Fruit fly (Drosophila melanogaster) whole organism, embryonic: ENCODE data around the gene CG12607.
A peak's percentile ranks its signal among the peaks of the same experiment; 100 is the strongest.

Source experiments
- Adf1 ChIP-seq: fragments of 200-800 bp; sonication (Bioruptor generic); IDR thresholded peaks from 2 replicates; pipeline ENCODE4 v1.3.6; 2022; ENCODE audit warnings: missing biosample characterization, missing genetic modification characterization
- Atf3 ChIP-seq: fragments of 200-800 bp; sonication (Bioruptor generic); optimal IDR thresholded peaks from 3 replicates; lab custom pipeline; 2016; ENCODE audit warnings: missing biosample characterization, missing genetic modification characterization
- CG10274 ChIP-seq: fragments of 200-800 bp; sonication (Bioruptor generic); optimal IDR thresholded peaks from 3 replicates; lab custom pipeline; 2017; ENCODE audit warnings: missing biosample characterization, mild to moderate bottlenecking, missing genetic modification characterization
- CG10654 ChIP-seq: fragments of 200-800 bp; sonication (Bioruptor generic); optimal IDR thresholded peaks from 2 replicates; lab custom pipeline; 2016; ENCODE audit warnings: missing biosample characterization, missing genetic modification characterization
- CG11085 ChIP-seq: fragments of 200-800 bp; sonication (Bioruptor generic); IDR thresholded peaks from 2 replicates; pipeline ENCODE4 v1.3.6; 2022; ENCODE audit warnings: missing biosample characterization, missing genetic modification characterization
- CG1233 ChIP-seq: fragments of 200-800 bp; sonication (Bioruptor generic); optimal IDR thresholded peaks from 4 replicates; lab custom pipeline; 2018; ENCODE audit warnings: missing biosample characterization, mild to moderate bottlenecking, missing genetic modification characterization
- CG13287 ChIP-seq: fragments of 200-800 bp; sonication (Bioruptor generic); IDR thresholded peaks from 2 replicates; pipeline ENCODE4 v1.3.6; 2022; ENCODE audit warnings: missing biosample characterization, missing genetic modification characterization; ENCODE audit not compliant: partially characterized antibody
- CG14014 ChIP-seq: fragments of 200-800 bp; sonication (Bioruptor generic); IDR thresholded peaks from 2 replicates; pipeline ENCODE4 v1.3.6; 2022; ENCODE audit warnings: missing biosample characterization, missing genetic modification characterization
- CG15269 ChIP-seq: fragments of 200-800 bp; sonication (Bioruptor generic); optimal IDR thresholded peaks from 2 replicates; lab custom pipeline; 2018; ENCODE audit warnings: missing biosample characterization, mild to moderate bottlenecking, missing genetic modification characterization, moderate library complexity
- CG15479 ChIP-seq: fragments of 200-800 bp; sonication (Bioruptor generic); optimal IDR thresholded peaks from 3 replicates; lab custom pipeline; 2019; ENCODE audit warnings: missing biosample characterization, mild to moderate bottlenecking, missing genetic modification characterization, moderate library complexity
- CG18262 ChIP-seq: fragments of 200-800 bp; optimal IDR thresholded peaks from 3 replicates; lab custom pipeline; 2019; ENCODE audit warnings: missing biosample characterization, mild to moderate bottlenecking, missing genetic modification characterization, moderate library complexity
- CG2120 ChIP-seq: fragments of 200-800 bp; sonication (Bioruptor generic); optimal IDR thresholded peaks from 3 replicates; lab custom pipeline; 2016; ENCODE audit warnings: missing biosample characterization, missing genetic modification characterization
- CG32772 ChIP-seq: fragments of 200-800 bp; sonication (Bioruptor generic); IDR thresholded peaks from 2 replicates; pipeline ENCODE4 v1.3.6; 2022; ENCODE audit warnings: missing biosample characterization, missing genetic modification characterization
- CG33213 ChIP-seq: fragments of 200-800 bp; sonication (Bioruptor generic); optimal IDR thresholded peaks from 3 replicates; lab custom pipeline; 2016; ENCODE audit warnings: missing biosample characterization, missing genetic modification characterization
- CG5180 ChIP-seq: fragments of 200-800 bp; sonication (Bioruptor generic); optimal IDR thresholded peaks from 3 replicates; lab custom pipeline; 2017; ENCODE audit warnings: missing biosample characterization, missing genetic modification characterization, mild to moderate bottlenecking, moderate library complexity, missing genetic modification reagents
- CG6689 ChIP-seq: fragments of 200-800 bp; sonication (Bioruptor generic); IDR thresholded peaks from 2 replicates; pipeline ENCODE4 v1.3.6; 2022; ENCODE audit warnings: missing biosample characterization, missing genetic modification characterization
- CG7556 ChIP-seq: fragments of 200-800 bp; sonication (Bioruptor generic); optimal IDR thresholded peaks from 2 replicates; lab custom pipeline; 2017; ENCODE audit warnings: missing biosample characterization, mild to moderate bottlenecking, missing genetic modification characterization
- CG7786 ChIP-seq: fragments of 200-800 bp; sonication (Bioruptor generic); optimal IDR thresholded peaks from 2 replicates; lab custom pipeline; 2016; ENCODE audit warnings: missing biosample characterization, missing genetic modification characterization
- CG8290 ChIP-seq, 3 experiments: fragments of 200-800 bp; sonication (Bioruptor generic); optimal IDR thresholded peaks; 2 replicates each; lab custom pipeline; 2016 to 2019; ENCODE audit warnings: missing biosample characterization in 3 of 3, missing genetic modification characterization in 3 of 3, mild to moderate bottlenecking in 2 of 3, moderate library complexity in 1 of 3
- CG8359 ChIP-seq: fragments of 200-800 bp; sonication (Bioruptor generic); optimal IDR thresholded peaks from 2 replicates; lab custom pipeline; 2017; ENCODE audit warnings: missing biosample characterization, mild to moderate bottlenecking, missing genetic modification characterization, borderline replicate concordance
- CG8924 ChIP-seq: fragments of 200-800 bp; optimal IDR thresholded peaks from 3 replicates; lab custom pipeline; 2019; ENCODE audit warnings: missing biosample characterization, mild to moderate bottlenecking, missing genetic modification characterization, moderate library complexity
- CG8944 ChIP-seq: fragments of 200-800 bp; sonication (Bioruptor generic); optimal IDR thresholded peaks from 3 replicates; lab custom pipeline; 2016; ENCODE audit warnings: missing biosample characterization, missing genetic modification characterization
- CG9817 ChIP-seq: fragments of 200-800 bp; sonication (Bioruptor generic); optimal IDR thresholded peaks from 2 replicates; lab custom pipeline; 2018; ENCODE audit warnings: missing biosample characterization, mild to moderate bottlenecking, missing genetic modification characterization, moderate library complexity
- Eip74EF ChIP-seq, 2 experiments: fragments of 200-800 bp in 1 of 2; fragments of >200 bp in 1 of 2; sonication (Bioruptor generic) in 1 of 2; optimal IDR thresholded peaks; 2 replicates each; lab custom pipeline; 2017 to 2019; ENCODE audit warnings: missing biosample characterization in 2 of 2, missing genetic modification characterization in 2 of 2, mild to moderate bottlenecking in 1 of 2, moderate library complexity in 1 of 2
- HLHmδ ChIP-seq: fragments of 200-800 bp; sonication (Bioruptor generic); optimal IDR thresholded peaks from 2 replicates; lab custom pipeline; 2018; ENCODE audit warnings: missing biosample characterization, mild to moderate bottlenecking, missing genetic modification characterization, moderate library complexity
- MTF-1 ChIP-seq: fragments of 200-800 bp; sonication (Bioruptor generic); optimal IDR thresholded peaks from 2 replicates; lab custom pipeline; 2018; ENCODE audit warnings: missing biosample characterization, mild to moderate bottlenecking, missing genetic modification characterization, borderline replicate concordance
- Ssrp ChIP-seq: fragments of 200-800 bp; sonication (Bioruptor generic); optimal IDR thresholded peaks from 2 replicates; lab custom pipeline; 2018; ENCODE audit warnings: missing biosample characterization, mild to moderate bottlenecking, missing genetic modification characterization, moderate library complexity
- Trl ChIP-seq, 3 experiments: fragments of >200 bp in 2 of 3; fragments of 200-800 bp in 1 of 3; sonication (Bioruptor generic) in 1 of 3; optimal IDR thresholded peaks; 2 replicates in 1 of 3; 3 replicates in 2 of 3; lab custom pipeline; 2016 to 2017; ENCODE audit warnings: missing biosample characterization in 1 of 3, missing genetic modification characterization in 1 of 3
- Vsx1 ChIP-seq: fragments of 200-800 bp; sonication (Bioruptor generic); optimal IDR thresholded peaks from 2 replicates; lab custom pipeline; 2017; ENCODE audit warnings: missing biosample characterization, mild to moderate bottlenecking, missing genetic modification characterization, missing genetic modification reagents
- ap ChIP-seq: fragments of 200-800 bp; sonication (Bioruptor generic); IDR thresholded peaks from 2 replicates; pipeline ENCODE4 v1.3.6; 2022; ENCODE audit warnings: missing biosample characterization, missing genetic modification characterization
- ato ChIP-seq: fragments of 200-800 bp; sonication (Bioruptor generic); IDR thresholded peaks from 2 replicates; pipeline ENCODE4 v1.3.6; 2022; ENCODE audit warnings: missing biosample characterization, missing genetic modification characterization; ENCODE audit not compliant: partially characterized antibody
- bab2 ChIP-seq: fragments of 200-800 bp; sonication (Bioruptor generic); optimal IDR thresholded peaks from 2 replicates; lab custom pipeline; 2016; ENCODE audit warnings: missing biosample characterization, missing genetic modification characterization
- cato ChIP-seq: fragments of 200-800 bp; sonication (Bioruptor generic); optimal IDR thresholded peaks from 2 replicates; lab custom pipeline; 2016; ENCODE audit warnings: missing biosample characterization, missing genetic modification characterization, borderline replicate concordance
- gsb-n ChIP-seq: fragments of 200-800 bp; sonication (Bioruptor generic); optimal IDR thresholded peaks from 3 replicates; lab custom pipeline; 2018; ENCODE audit warnings: missing biosample characterization, mild to moderate bottlenecking, missing genetic modification characterization
- hkb ChIP-seq, 2 experiments: fragments of 200-800 bp in 1 of 2; fragments of >200 bp in 1 of 2; sonication (Bioruptor generic) in 1 of 2; IDR thresholded peaks in 1 of 2; optimal IDR thresholded peaks in 1 of 2; 2 replicates each; pipeline versions ENCODE4 v1.3.6 to Lab custom; 2017 to 2022; ENCODE audit warnings: missing biosample characterization in 1 of 2, missing genetic modification characterization in 1 of 2
- inv ChIP-seq: fragments of 200-800 bp; sonication (Bioruptor generic); IDR thresholded peaks from 2 replicates; pipeline ENCODE4 v1.3.6; 2022; ENCODE audit warnings: missing biosample characterization, missing genetic modification characterization; ENCODE audit not compliant: partially characterized antibody
- nau ChIP-seq: fragments of 200-800 bp; sonication (Bioruptor generic); optimal IDR thresholded peaks from 3 replicates; lab custom pipeline; 2017; ENCODE audit warnings: missing biosample characterization, mild to moderate bottlenecking, missing genetic modification characterization, missing genetic modification reagents
- oc ChIP-seq: fragments of 200-800 bp; sonication (Bioruptor generic); optimal IDR thresholded peaks from 2 replicates; lab custom pipeline; 2018; ENCODE audit warnings: missing biosample characterization, mild to moderate bottlenecking, missing genetic modification characterization, moderate library complexity
- otp ChIP-seq: fragments of 200-800 bp; sonication (Bioruptor generic); IDR thresholded peaks from 3 replicates; pipeline ENCODE4, ENCODE4 v1.3.6; 2022; ENCODE audit warnings: missing biosample characterization, missing genetic modification characterization
- pnt ChIP-seq: fragments of 200-800 bp; sonication (Bioruptor generic); optimal IDR thresholded peaks from 3 replicates; lab custom pipeline; 2016; ENCODE audit warnings: missing biosample characterization, missing genetic modification characterization
- psq ChIP-seq: fragments of 200-800 bp; sonication (Bioruptor generic); optimal IDR thresholded peaks from 2 replicates; lab custom pipeline; 2017; ENCODE audit warnings: missing biosample characterization, missing genetic modification characterization
- ro ChIP-seq: fragments of 200-800 bp; sonication (Bioruptor generic); IDR thresholded peaks from 2 replicates; pipeline ENCODE4 v1.3.6; 2022; ENCODE audit warnings: missing biosample characterization, missing genetic modification characterization
- schlank ChIP-seq: fragments of 200-800 bp; sonication (Bioruptor generic); optimal IDR thresholded peaks from 2 replicates; lab custom pipeline; 2018; ENCODE audit warnings: missing biosample characterization, mild to moderate bottlenecking, missing genetic modification characterization
- slou ChIP-seq: fragments of 200-800 bp; sonication (Bioruptor generic); optimal IDR thresholded peaks from 3 replicates; lab custom pipeline; 2016; ENCODE audit warnings: missing biosample characterization, missing genetic modification characterization
- sr ChIP-seq: fragments of 200-800 bp; sonication (Bioruptor generic); IDR thresholded peaks from 3 replicates; pipeline ENCODE4 v1.3.6; 2022; ENCODE audit warnings: missing biosample characterization, missing genetic modification characterization
- sug ChIP-seq: fragments of 200-800 bp; optimal IDR thresholded peaks from 2 replicates; lab custom pipeline; 2019; ENCODE audit warnings: missing biosample characterization, mild to moderate bottlenecking, missing genetic modification characterization, moderate library complexity
- tin ChIP-seq: fragments of 200-800 bp; sonication (Bioruptor generic); optimal IDR thresholded peaks from 3 replicates; lab custom pipeline; 2016; ENCODE audit warnings: missing biosample characterization, missing genetic modification characterization
- trh ChIP-seq: fragments of 200-800 bp; sonication (Bioruptor generic); optimal IDR thresholded peaks from 2 replicates; lab custom pipeline; 2016; ENCODE audit warnings: missing biosample characterization, missing genetic modification characterization

The CG12607 gene

dm6 chr3L:4413800-4414446 is 32.5 kb upstream of the CG12607 start (continued):
- TF ChIP-seq Eip74EF (GFP tag; optimal IDR thresholded peaks at IDR 0.05; lab: Kevin White, UChicago) (no peak), CG2120 (peak; percentile 52), CG33213 (GFP tag; lab: Kevin White, UChicago) (no peak), CG8359 (GFP tag; lab: Kevin White, UChicago) (no peak), CG15479 (no peak), CG9817 (tag; lab: Kevin White, UChicago) (peak; percentile 32), sr (GFP tag; lab: Robert Waterston, UW) (no peak), CG10274 (no peak), CG13287 (GFP tag; lab: Robert Waterston, UW) (peak; percentile 53), nau (GFP tag; lab: Kevin White, UChicago) (no peak), CG7786 (no peak), CG8944 (GFP tag; lab: Kevin White, UChicago) (no peak), HLHmδ (no peak), tin (no peak), sug (tag; lab: Kevin White, UChicago) (peak; percentile 90), CG10654 (GFP tag; lab: Kevin White, UChicago) (no peak), Trl (optimal IDR thresholded peaks at IDR 0.05; lab: Kevin White, UChicago) (peak; percentile 65 to 93), Trl (GFP tag; optimal IDR thresholded peaks at IDR 0.05; lab: Kevin White, UChicago) (no peak), CG7556 (no peak), Atf3 (GFP tag; lab: Kevin White, UChicago) (no peak), CG8924 (no peak), CG8290 (GFP tag; optimal IDR thresholded peaks at IDR 0.05; lab: Kevin White, UChicago) (no peak), CG8290 (tag; optimal IDR thresholded peaks at IDR 0.05; lab: Kevin White, UChicago) (peak in 1 of 2 experiments; percentile 88), bab2 (GFP tag; lab: Kevin White, UChicago) (no peak), Adf1 (GFP tag; lab: Robert Waterston, UW) (peak; percentile 69), psq (GFP tag; lab: Kevin White, UChicago) (no peak), CG5180 (GFP tag; lab: Kevin White, UChicago) (peak; percentile 70), hkb (optimal IDR thresholded peaks at IDR 0.05; lab: Kevin White, UChicago) (no peak), hkb (GFP tag; IDR thresholded peaks at IDR 0.05; lab: Robert Waterston, UW) (no peak), ato (GFP tag; lab: Robert Waterston, UW) (no peak), trh (GFP tag; lab: Kevin White, UChicago) (no peak), CG6689 (no peak), CG1233 (GFP tag; lab: Kevin White, UChicago) (no peak), MTF-1 (GFP tag; lab: Kevin White, UChicago) (no peak), inv (no peak), CG14014 (GFP tag; lab: Robert Waterston, UW) (peak; percentile 47; the same call in 1 of the 2 replicates), CG15269 (tag; lab: Kevin White, UChicago) (peak; percentile 18), ap (no peak), CG18262 (tag; lab: Kevin White, UChicago) (no peak), pnt (GFP tag; lab: Kevin White, UChicago) (no peak), Vsx1 (GFP tag; lab: Kevin White, UChicago) (no peak), CG32772 (GFP tag; lab: Robert Waterston, UW) (peak; percentile 38; the same call in 1 of the 2 replicates), otp (GFP tag; lab: Robert Waterston, UW) (peak; percentile 60; the same call in 1 of the 3 replicates), CG11085 (GFP tag; lab: Robert Waterston, UW) (no peak), ro (no peak), oc (tag; lab: Kevin White, UChicago) (peak; percentile 27), slou (GFP tag; lab: Kevin White, UChicago) (no peak), Ssrp (tag; lab: Kevin White, UChicago) (no peak), schlank (tag; lab: Kevin White, UChicago) (peak; percentile 10), gsb-n (no peak), cato (GFP tag; lab: Kevin White, UChicago) (no peak)
